Worm (Caenorhabditis elegans): ENCODE data around the gene B0280.11.

Gene B0280.11

ce11 chrIII:7103940-7104440, 34.1 kb downstream of the B0280.11 start, which contains the start of gene cpg-2:
Gene cpg-2 (minus strand): TSS chrIII:7103990.
- no peak for TF ChIP-seq cog-1 (tag; optimal IDR thresholded peaks at IDR 0.05)

ce11 chrIII:7101814-7102477, 36.1 kb downstream of the B0280.11 start:
- TF ChIP-seq ztf-23 (GFP tag; IDR thresholded peaks at IDR 0.05) (no peak), med-1 (GFP tag; optimal IDR thresholded peaks at IDR 0.05; ENCODE audit: insufficient read depth) (no peak), tab-1 (GFP tag; IDR thresholded peaks at IDR 0.05) (no peak), ztf-29 (GFP tag; IDR thresholded peaks at IDR 0.05) (no peak)

ce11 chrIII:7100001-7100400, 38.1 kb downstream of the B0280.11 start, which contains the start of gene ZK418.11:
Gene ZK418.11 (plus strand): TSS chrIII:7100289.
- TF ChIP-seq ztf-29 (GFP tag; IDR thresholded peaks at IDR 0.05): no peak
- no peak for TF ChIP-seq ref-1 (GFP tag; conservative IDR thresholded peaks at IDR 0.05)
- no peak for TF ChIP-seq tab-1 (GFP tag; IDR thresholded peaks at IDR 0.05)

DNA sequence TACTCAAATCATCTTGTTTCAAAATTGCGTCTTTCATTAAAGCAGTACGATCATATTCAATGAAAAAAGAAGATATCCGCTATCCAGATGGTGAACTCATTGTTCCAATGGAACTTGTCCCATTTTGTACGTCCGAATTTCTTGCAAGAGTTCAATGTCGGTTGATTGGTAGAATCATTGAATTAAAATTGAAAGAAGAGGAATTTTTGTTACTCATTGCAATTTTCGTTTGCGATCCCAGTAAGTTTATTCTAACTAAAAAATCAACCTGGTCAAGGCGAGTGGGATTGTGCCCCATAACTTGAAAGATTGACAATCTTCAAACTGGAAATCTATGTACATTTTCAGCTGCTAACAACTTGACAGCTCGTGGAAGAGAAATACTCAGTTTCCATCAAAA, 41.6 kb downstream of the B0280.11 start:
- TF ChIP-seq tab-1 (GFP tag; IDR thresholded peaks at IDR 0.05): no peak
- TF ChIP-seq flt-1 (GFP tag; IDR thresholded peaks at IDR 0.05): no peak
- TF ChIP-seq cog-1 (tag; optimal IDR thresholded peaks at IDR 0.05): no peak
- TF ChIP-seq T22C8.4 (GFP tag; IDR thresholded peaks at IDR 0.05): no peak
- TF ChIP-seq ztf-29 (GFP tag; IDR thresholded peaks at IDR 0.05): no peak
- no peak for TF ChIP-seq ztf-23 (GFP tag; IDR thresholded peaks at IDR 0.05)
- no peak for TF ChIP-seq med-1 (GFP tag; optimal IDR thresholded peaks at IDR 0.05; ENCODE audit: insufficient read depth)
- no peak for TF ChIP-seq ref-1 (GFP tag; conservative IDR thresholded peaks at IDR 0.05)
- TF ChIP-seq klf-2 (GFP tag; conservative IDR thresholded peaks at IDR 0.05): no peak

DNA sequence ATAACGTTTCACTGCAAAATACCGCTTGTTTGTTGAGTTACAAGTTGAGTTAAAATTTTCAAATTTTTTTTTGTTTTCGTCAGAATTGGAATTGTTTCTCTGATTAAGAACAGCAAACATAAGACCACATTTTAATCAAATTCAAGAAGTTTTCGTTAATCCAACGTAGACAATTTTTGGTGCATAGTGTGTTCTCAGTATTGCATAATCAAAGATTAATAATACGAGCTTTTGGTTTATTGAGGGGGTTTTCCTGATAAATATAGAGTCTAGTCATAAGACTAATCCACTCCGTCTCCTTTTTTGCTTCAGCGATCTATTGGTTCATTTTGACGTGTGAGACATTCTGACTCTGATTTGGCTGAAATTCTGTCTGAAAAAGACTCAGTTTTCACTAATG, 42.9 kb downstream of the B0280.11 start, which contains the start of gene nhr-9:
Gene nhr-9 (plus strand): TSS at position 307 of the 400 bp plus-strand sequence.
- TF ChIP-seq med-1 (GFP tag; optimal IDR thresholded peaks at IDR 0.05; ENCODE audit: insufficient read depth): no peak
- TF ChIP-seq T22C8.4 (GFP tag; IDR thresholded peaks at IDR 0.05): no peak
- TF ChIP-seq tab-1 (GFP tag; IDR thresholded peaks at IDR 0.05): no peak
- TF ChIP-seq ztf-23 (GFP tag; IDR thresholded peaks at IDR 0.05): no peak
- TF ChIP-seq klf-2 (GFP tag; conservative IDR thresholded peaks at IDR 0.05): no peak
- TF ChIP-seq ztf-29 (GFP tag; IDR thresholded peaks at IDR 0.05): no peak
- no peak for TF ChIP-seq cog-1 (tag; optimal IDR thresholded peaks at IDR 0.05)
- TF ChIP-seq ref-1 (GFP tag; conservative IDR thresholded peaks at IDR 0.05): no peak
- no peak for TF ChIP-seq flt-1 (GFP tag; IDR thresholded peaks at IDR 0.05)

DNA sequence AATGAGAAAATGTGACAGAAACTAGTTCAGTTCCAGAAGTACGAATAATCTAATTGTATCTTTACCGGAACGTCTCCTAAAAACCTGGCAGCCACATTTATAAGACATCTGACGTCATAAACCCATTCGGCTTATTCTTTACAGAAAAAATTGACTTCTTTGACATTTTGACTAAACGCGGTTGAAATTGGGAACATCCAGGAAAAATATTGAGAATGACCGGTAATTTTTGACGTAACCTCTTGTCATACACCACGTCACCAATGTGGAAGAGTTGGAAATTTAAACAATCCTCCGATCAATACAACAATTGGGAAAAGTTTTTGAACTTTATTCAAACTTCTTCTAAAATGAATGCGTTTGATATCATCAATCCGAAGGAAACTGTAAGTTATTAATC, 47.0 kb downstream of the B0280.11 start, which contains the start of gene ZK418.2:
Gene ZK418.2 (plus strand): TSS at position 301 of the 400 bp plus-strand sequence.
- TF ChIP-seq ref-1 (GFP tag; conservative IDR thresholded peaks at IDR 0.05): no peak
- TF ChIP-seq tab-1 (GFP tag; IDR thresholded peaks at IDR 0.05): no peak
- TF ChIP-seq flt-1 (GFP tag; IDR thresholded peaks at IDR 0.05): no peak
- TF ChIP-seq ztf-29 (GFP tag; IDR thresholded peaks at IDR 0.05): no peak
- TF ChIP-seq klf-2 (GFP tag; conservative IDR thresholded peaks at IDR 0.05): no peak
- TF ChIP-seq med-1 (GFP tag; optimal IDR thresholded peaks at IDR 0.05; ENCODE audit: insufficient read depth): no peak
- no peak for TF ChIP-seq T22C8.4 (GFP tag; IDR thresholded peaks at IDR 0.05)
- TF ChIP-seq cog-1 (tag; optimal IDR thresholded peaks at IDR 0.05): no peak
- no peak for TF ChIP-seq ztf-23 (GFP tag; IDR thresholded peaks at IDR 0.05)

DNA sequence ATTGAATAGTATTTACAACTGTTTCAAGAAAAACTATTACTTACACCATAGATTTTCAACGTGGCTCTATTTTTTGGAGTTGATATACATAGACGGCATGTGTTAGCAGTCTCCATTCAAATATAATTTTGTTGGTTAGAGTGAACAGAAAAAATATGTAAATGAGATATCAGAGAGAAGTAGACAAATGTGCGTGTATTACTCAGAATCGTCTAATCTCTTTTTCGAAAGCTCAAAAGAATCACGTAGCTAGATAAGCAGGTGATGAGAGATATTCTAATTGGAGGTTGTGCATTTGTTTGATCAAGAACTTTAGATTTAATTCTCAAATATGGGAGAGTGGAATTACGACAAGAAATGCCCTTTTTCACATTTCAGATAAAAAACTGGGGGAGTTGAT, 47.5 kb downstream of the B0280.11 start, which contains the start of gene ZK418.10:
Gene ZK418.10 (minus strand): TSS at position 148 of the 400 bp plus-strand sequence.
- no peak for TF ChIP-seq med-1 (GFP tag; optimal IDR thresholded peaks at IDR 0.05; ENCODE audit: insufficient read depth)
- no peak for TF ChIP-seq ref-1 (GFP tag; conservative IDR thresholded peaks at IDR 0.05)
- TF ChIP-seq ztf-29 (GFP tag; IDR thresholded peaks at IDR 0.05): no peak
- TF ChIP-seq klf-2 (GFP tag; conservative IDR thresholded peaks at IDR 0.05): no peak
- TF ChIP-seq ztf-23 (GFP tag; IDR thresholded peaks at IDR 0.05): no peak
- no peak for TF ChIP-seq tab-1 (GFP tag; IDR thresholded peaks at IDR 0.05)
- no peak for TF ChIP-seq cog-1 (tag; optimal IDR thresholded peaks at IDR 0.05)

ce11 chrIII:7087691-7088323, 50.3 kb downstream of the B0280.11 start, which contains the start of gene fubl-2:
Gene fubl-2 (minus strand): TSS chrIII:7087741.
- 0 out of 2 replicates have a peak, but pooled peaks have one; percentile 27 for TF ChIP-seq ztf-23 (GFP tag; IDR thresholded peaks at IDR 0.05)
- TF ChIP-seq ztf-29 (GFP tag; IDR thresholded peaks at IDR 0.05): no peak

DNA sequence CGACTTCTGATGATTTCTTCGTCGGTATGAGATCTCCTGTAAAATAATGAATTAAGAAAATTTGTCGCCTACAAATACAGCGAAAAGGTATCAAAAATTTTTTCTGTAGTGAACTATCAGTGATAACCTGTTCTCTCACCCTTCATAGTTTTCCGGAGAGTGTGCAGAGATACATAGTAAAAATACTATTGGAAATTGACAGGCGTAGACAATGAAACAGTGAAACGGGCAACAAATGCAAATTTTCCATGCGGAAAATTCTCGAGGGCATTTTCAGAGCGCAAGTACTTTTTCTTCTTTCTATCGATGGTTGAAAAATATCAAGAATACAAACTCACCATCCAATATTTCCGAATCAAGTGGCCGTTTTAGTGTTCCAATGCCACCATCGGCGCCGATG, 50.9 kb downstream of the B0280.11 start:
- no peak for TF ChIP-seq ztf-23 (GFP tag; IDR thresholded peaks at IDR 0.05)
- TF ChIP-seq flt-1 (GFP tag; IDR thresholded peaks at IDR 0.05): no peak
- no peak for TF ChIP-seq ztf-29 (GFP tag; IDR thresholded peaks at IDR 0.05)
